Worm (Caenorhabditis elegans): ENCODE results near the gene ZK180.7.

DNA sequence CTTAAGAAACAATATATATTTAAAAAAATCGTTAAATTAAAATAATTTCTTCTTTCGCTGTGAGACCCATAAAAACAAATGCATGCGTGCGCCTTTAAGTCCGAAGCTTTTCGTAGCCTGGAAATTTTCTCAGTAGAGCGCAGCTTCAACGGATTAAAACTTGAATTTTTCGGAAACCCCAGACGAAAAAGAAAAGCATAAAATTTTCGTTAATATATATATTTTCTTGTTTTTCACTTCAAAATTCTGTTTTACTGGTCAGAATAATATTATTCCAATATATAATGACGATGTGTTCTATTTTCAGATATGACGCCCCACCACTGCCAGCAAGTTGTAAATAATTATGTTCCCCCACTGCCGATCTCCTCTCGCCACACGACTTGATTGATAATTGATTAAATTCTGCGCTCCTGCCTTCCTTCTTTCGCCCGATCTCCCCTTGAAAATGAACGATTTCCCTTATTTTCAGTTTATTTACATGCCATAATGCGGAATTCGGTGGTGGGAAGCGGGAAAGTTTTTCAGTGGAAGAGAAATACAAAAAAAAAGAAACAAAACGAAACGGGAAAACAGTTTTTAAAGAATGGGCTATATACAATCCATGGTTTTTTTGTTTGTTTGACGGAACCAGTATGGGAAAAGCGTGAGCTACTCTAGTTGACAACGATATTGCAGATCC is 22.2 kb upstream of the ZK180.7 start:
- TF ChIP-seq W03F9.2 (tag; optimal IDR thresholded peaks at IDR 0.05) (peak; percentile 17), him-1 (tag; optimal IDR thresholded peaks at IDR 0.05) (peak; percentile 18), dao-5 (tag; optimal IDR thresholded peaks at IDR 0.05) (no peak)
